Fruit fly (Drosophila melanogaster): ENCODE data around the gene CG34345.
A peak's percentile ranks its signal among the peaks of the same experiment; 100 is the strongest.

CG34345 gene

DNA sequence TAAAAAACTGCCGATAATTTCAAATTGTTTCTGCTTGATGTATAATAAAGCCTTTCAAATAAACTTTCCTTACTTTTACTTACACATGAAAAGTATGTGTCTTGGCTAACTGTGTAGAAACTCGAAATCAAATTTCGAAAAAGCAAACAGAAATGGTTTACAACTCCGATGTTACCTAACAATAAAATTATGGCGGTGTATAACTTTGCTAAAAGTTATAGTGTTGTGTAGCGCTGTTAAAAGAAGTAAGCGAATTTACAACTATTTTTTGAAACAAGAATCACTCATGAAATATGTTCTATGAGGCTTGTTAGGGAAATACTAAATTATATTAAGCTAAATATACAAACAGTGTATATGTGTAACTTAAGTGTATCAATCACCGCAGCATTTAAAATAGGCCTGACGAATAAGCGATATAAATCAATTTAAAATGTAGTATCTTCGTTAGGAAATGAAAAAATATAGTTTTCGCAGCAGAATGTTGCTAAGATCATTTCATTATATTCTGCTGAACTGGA is at the start of gene CG34345 (continued):
- TF ChIP-seq sc (optimal IDR thresholded peaks at IDR 0.05) (no peak), sc (GFP tag; optimal IDR thresholded peaks at IDR 0.05) (no peak), CrebB (tag; optimal IDR thresholded peaks at IDR 0.05) (no peak), HLH4C (GFP tag; IDR thresholded peaks at IDR 0.05; ENCODE audit: partially characterized antibody) (no peak), Dp (GFP tag; optimal IDR thresholded peaks at IDR 0.05) (peak; percentile 55), CG9609 (GFP tag; optimal IDR thresholded peaks at IDR 0.05) (no peak), Adf1 (GFP tag; IDR thresholded peaks at IDR 0.05) (no peak), Hand (GFP tag; optimal IDR thresholded peaks at IDR 0.05) (no peak), C15 (GFP tag; IDR thresholded peaks at IDR 0.05) (no peak), mirr (GFP tag; optimal IDR thresholded peaks at IDR 0.05) (no peak), CkIIα-i1 (GFP tag; IDR thresholded peaks at IDR 0.05) (no peak), ranshi (GFP tag; IDR thresholded peaks at IDR 0.05) (no peak), fu2 (GFP tag; optimal IDR thresholded peaks at IDR 0.05) (no peak), CG6272 (GFP tag; IDR thresholded peaks at IDR 0.05) (no peak), GATAe (GFP tag; conservative IDR thresholded peaks at IDR 0.05) (no peak), Vsx1 (GFP tag; optimal IDR thresholded peaks at IDR 0.05) (no peak), sug (tag; optimal IDR thresholded peaks at IDR 0.05) (no peak), CG18011 (GFP tag; optimal IDR thresholded peaks at IDR 0.05) (no peak), ase (GFP tag; IDR thresholded peaks at IDR 0.05) (no peak), Bteb2 (GFP tag; optimal IDR thresholded peaks at IDR 0.05) (peak; percentile 13), gro (GFP tag; optimal IDR thresholded peaks at IDR 0.05) (no peak), tap (tag; optimal IDR thresholded peaks at IDR 0.05) (no peak), ato (GFP tag; IDR thresholded peaks at IDR 0.05; ENCODE audit: partially characterized antibody) (peak; percentile 48; the same call in 1 of the 2 replicates), pan (optimal IDR thresholded peaks at IDR 0.05) (no peak), pan (GFP tag; optimal IDR thresholded peaks at IDR 0.05 in 1 of 2, IDR thresholded peaks at IDR 0.05 in 1 of 2) (no peak), Dfd (GFP tag; optimal IDR thresholded peaks at IDR 0.05) (no peak), Doc2 (GFP tag; IDR thresholded peaks at IDR 0.05) (no peak), CG1792 (GFP tag; optimal IDR thresholded peaks at IDR 0.05) (no peak), CG5953 (GFP tag; IDR thresholded peaks at IDR 0.05) (no peak), Dad (GFP tag; optimal IDR thresholded peaks at IDR 0.05) (no peak), Nf-YC (tag; optimal IDR thresholded peaks at IDR 0.05) (no peak), BEAF-32 (GFP tag; optimal IDR thresholded peaks at IDR 0.05) (peak; percentile 10), dpn (GFP tag; optimal IDR thresholded peaks at IDR 0.05) (peak; percentile 8 to 48), CG11456 (GFP tag; IDR thresholded peaks at IDR 0.05) (no peak), CoRest (tag; optimal IDR thresholded peaks at IDR 0.05) (peak; percentile 47), grau (tag; optimal IDR thresholded peaks at IDR 0.05) (no peak), CG11247 (GFP tag; IDR thresholded peaks at IDR 0.05) (no peak), ci (GFP tag; IDR thresholded peaks at IDR 0.05) (0 out of 3 replicates have a peak, but pooled peaks have one; percentile 16), mam (GFP tag; optimal IDR thresholded peaks at IDR 0.05) (peak; percentile 43), corto (GFP tag; optimal IDR thresholded peaks at IDR 0.05) (no peak), sob (GFP tag; IDR thresholded peaks at IDR 0.05) (peak; percentile 41; the same call in 1 of the 2 replicates), al (GFP tag; IDR thresholded peaks at IDR 0.05) (no peak), pnt (GFP tag; optimal IDR thresholded peaks at IDR 0.05) (no peak), lilli (GFP tag; optimal IDR thresholded peaks at IDR 0.05) (peak; percentile 1), p53 (GFP tag; optimal IDR thresholded peaks at IDR 0.05) (no peak), CG18262 (tag; optimal IDR thresholded peaks at IDR 0.05) (no peak), CG12071 (GFP tag; optimal IDR thresholded peaks at IDR 0.05) (no peak), CG9817 (tag; optimal IDR thresholded peaks at IDR 0.05) (peak; percentile 4), sens (GFP tag) (no peak), CG10274 (GFP tag; optimal IDR thresholded peaks at IDR 0.05) (no peak), HLH3B (GFP tag; IDR thresholded peaks at IDR 0.05) (no peak), peb (GFP tag; IDR thresholded peaks at IDR 0.05) (no peak), CG7928 (GFP tag; optimal IDR thresholded peaks at IDR 0.05) (no peak)

All from whole organism, embryonic.